Worm (Caenorhabditis elegans) whole organism, L1 larva: ENCODE measurements around the gene C08F1.12.
A peak's percentile ranks its signal among the peaks of the same experiment; 100 is the strongest.

Experiments used
- C16A3.4 ChIP-seq: fragments of 150-350 bp; optimal IDR thresholded peaks from 2 replicates; lab custom pipeline; 2014; ENCODE audit warnings: missing biosample characterization, missing genetic modification characterization
- F16B12.6 ChIP-seq: fragments of 150-350 bp; optimal IDR thresholded peaks from 2 replicates; lab custom pipeline; 2014; ENCODE audit warnings: missing biosample characterization, missing genetic modification characterization
- blmp-1 ChIP-seq: fragments of 150-350 bp; optimal IDR thresholded peaks from 2 replicates; lab custom pipeline; 2014; ENCODE audit warnings: missing biosample characterization, missing genetic modification characterization
- ceh-63 ChIP-seq: fragments of 200-800 bp; sonication (Bioruptor generic); optimal IDR thresholded peaks from 2 replicates; lab custom pipeline; 2018; ENCODE audit warnings: mild to moderate bottlenecking, missing genetic modification characterization, missing compliant biosample characterization
- ceh-82 ChIP-seq, 3 experiments: fragments of 150-350 bp in 1 of 3; sonication (generic microtip) in 2 of 3; optimal IDR thresholded peaks; 2 replicates each; lab custom pipeline; 2014 to 2017; ENCODE audit warnings: missing biosample characterization in 3 of 3, missing genetic modification characterization in 3 of 3
- ceh-88 ChIP-seq: fragments of 200-800 bp; sonication (Bioruptor generic); IDR thresholded peaks from 2 replicates; pipeline ENCODE4 v1.3.6; 2022; ENCODE audit warnings: missing genetic modification characterization, missing compliant biosample characterization
- ceh-90 ChIP-seq: sonication (generic microtip); optimal IDR thresholded peaks from 2 replicates; lab custom pipeline; 2016; ENCODE audit warnings: missing genetic modification characterization, missing compliant biosample characterization
- dpl-1 ChIP-seq, 3 experiments: fragments of 150-350 bp in 2 of 3; sonication (generic microtip) in 1 of 3; optimal IDR thresholded peaks; 2 replicates each; lab custom pipeline; 2014 to 2017; ENCODE audit warnings: missing biosample characterization in 3 of 3, missing genetic modification characterization in 3 of 3, missing genetic modification reagents in 3 of 3
- efl-1 ChIP-seq, 4 experiments: fragments of 150-350 bp; optimal IDR thresholded peaks in 3 of 4; peaks in 1 of 4; 1 replicate in 1 of 4; 2 replicates in 3 of 4; lab custom pipeline; 2014; ENCODE audit warnings: missing biosample characterization in 2 of 4, missing genetic modification characterization in 2 of 4, missing genetic modification reagents in 2 of 4
- efl-3 ChIP-seq: fragments of 200-800 bp; sonication (Bioruptor generic); optimal IDR thresholded peaks from 2 replicates; lab custom pipeline; 2018; ENCODE audit warnings: mild to moderate bottlenecking, missing genetic modification characterization, missing compliant biosample characterization
- elt-2 ChIP-seq: sonication (generic microtip); optimal IDR thresholded peaks from 2 replicates; lab custom pipeline; 2016; ENCODE audit warnings: missing genetic modification characterization, mild to moderate bottlenecking, inconsistent platforms, missing compliant biosample characterization, missing genetic modification reagents
- elt-3 ChIP-seq, 6 experiments: fragments of 150-350 bp in 1 of 6; sonication (generic microtip); optimal IDR thresholded peaks; 2 replicates each; lab custom pipeline; 2017 to 2018; ENCODE audit warnings: missing biosample characterization in 6 of 6, missing genetic modification characterization in 6 of 6, inconsistent platforms in 1 of 6
- fkh-4 ChIP-seq: sonication (generic microtip); optimal IDR thresholded peaks from 2 replicates; lab custom pipeline; 2016; ENCODE audit warnings: missing compliant biosample characterization, missing genetic modification characterization, borderline replicate concordance
- fkh-8 ChIP-seq: sonication (generic microtip); optimal IDR thresholded peaks from 2 replicates; lab custom pipeline; 2016; ENCODE audit warnings: mild to moderate bottlenecking, missing genetic modification characterization, missing compliant biosample characterization
- fos-1 ChIP-seq: fragments of 150-350 bp; optimal IDR thresholded peaks from 2 replicates; lab custom pipeline; 2014; ENCODE audit warnings: missing biosample characterization, missing genetic modification characterization
- grh-1 ChIP-seq: fragments of 200-800 bp; sonication (Bioruptor generic); IDR thresholded peaks from 2 replicates; pipeline ENCODE4 v1.3.6; 2022; ENCODE audit warnings: missing genetic modification reagents, missing genetic modification characterization, missing compliant biosample characterization
- hlh-4 ChIP-seq: sonication (generic microtip); optimal IDR thresholded peaks from 2 replicates; lab custom pipeline; 2016; ENCODE audit warnings: mild to moderate bottlenecking, missing genetic modification characterization, missing compliant biosample characterization
- hpl-2 ChIP-seq: fragments of 150-350 bp; optimal IDR thresholded peaks from 2 replicates; lab custom pipeline; 2014; ENCODE audit warnings: missing biosample characterization, missing genetic modification reagents, missing genetic modification characterization
- jun-1 ChIP-seq: fragments of 150-350 bp; optimal IDR thresholded peaks from 2 replicates; lab custom pipeline; 2014; ENCODE audit warnings: missing biosample characterization, missing genetic modification reagents, missing genetic modification characterization
- lin-13 ChIP-seq: fragments of 150-350 bp; optimal IDR thresholded peaks from 2 replicates; lab custom pipeline; 2014; ENCODE audit warnings: missing biosample characterization, missing genetic modification reagents, missing genetic modification characterization
- lin-15B ChIP-seq: fragments of 150-350 bp; sonication (generic microtip); optimal IDR thresholded peaks from 3 replicates; lab custom pipeline; 2014; ENCODE audit warnings: missing biosample characterization, missing genetic modification characterization
- lin-35 ChIP-seq, 2 experiments: fragments of 150-350 bp; optimal IDR thresholded peaks; 2 replicates each; lab custom pipeline; 2014; ENCODE audit warnings: missing biosample characterization in 2 of 2, missing genetic modification characterization in 2 of 2, missing genetic modification reagents in 2 of 2
- lir-3 ChIP-seq: sonication (generic microtip); optimal IDR thresholded peaks from 2 replicates; lab custom pipeline; 2016; ENCODE audit warnings: mild to moderate bottlenecking, missing genetic modification characterization, moderate library complexity, missing compliant biosample characterization; ENCODE audit not compliant: poor library complexity
- lsy-2 ChIP-seq, 2 experiments: fragments of 150-350 bp; optimal IDR thresholded peaks; 2 replicates each; lab custom pipeline; 2014; ENCODE audit warnings: missing biosample characterization in 2 of 2, missing genetic modification characterization in 2 of 2
- mdl-1 ChIP-seq, 2 experiments: fragments of 150-350 bp; optimal IDR thresholded peaks; 2 replicates each; lab custom pipeline; 2014 to 2017; ENCODE audit warnings: missing biosample characterization in 2 of 2, missing genetic modification characterization in 2 of 2, inconsistent platforms in 1 of 2
- mep-1 ChIP-seq: fragments of 150-350 bp; optimal IDR thresholded peaks from 2 replicates; lab custom pipeline; 2014; ENCODE audit warnings: missing biosample characterization, missing genetic modification characterization
- nhr-11 ChIP-seq: fragments of 150-350 bp; optimal IDR thresholded peaks from 2 replicates; lab custom pipeline; 2014; ENCODE audit warnings: missing biosample characterization, missing genetic modification characterization
- nhr-19 ChIP-seq: fragments of 200-800 bp; sonication (Bioruptor generic); conservative IDR thresholded peaks from 2 replicates; pipeline ENCODE4 v1.3.6; 2022; ENCODE audit warnings: missing genetic modification characterization, missing compliant biosample characterization
- nhr-20 ChIP-seq: sonication (generic microtip); optimal IDR thresholded peaks from 2 replicates; lab custom pipeline; 2016; ENCODE audit warnings: mild to moderate bottlenecking, missing genetic modification characterization, missing compliant biosample characterization
- nhr-237 ChIP-seq: fragments of 150-350 bp; optimal IDR thresholded peaks from 2 replicates; lab custom pipeline; 2014; ENCODE audit warnings: missing biosample characterization, missing genetic modification characterization
- nhr-47 ChIP-seq: sonication (generic microtip); optimal IDR thresholded peaks from 2 replicates; lab custom pipeline; 2016; ENCODE audit warnings: mild to moderate bottlenecking, missing genetic modification characterization, moderate library complexity, missing compliant biosample characterization
- nhr-71 ChIP-seq: sonication (generic microtip); optimal IDR thresholded peaks from 2 replicates; lab custom pipeline; 2016; ENCODE audit warnings: mild to moderate bottlenecking, missing genetic modification characterization, moderate library complexity, missing compliant biosample characterization
- nhr-77 ChIP-seq: fragments of 150-350 bp; optimal IDR thresholded peaks from 2 replicates; lab custom pipeline; 2014; ENCODE audit warnings: missing biosample characterization, missing genetic modification characterization
- nhr-85 ChIP-seq: sonication (generic microtip); peaks from one replicate; lab custom pipeline; 2016; ENCODE audit warnings: missing genetic modification characterization, inconsistent platforms, missing compliant biosample characterization
- nhr-90 ChIP-seq: sonication (generic microtip); optimal IDR thresholded peaks from 2 replicates; lab custom pipeline; 2016; ENCODE audit warnings: mild to moderate bottlenecking, missing genetic modification characterization, missing compliant biosample characterization; ENCODE audit not compliant: poor library complexity
- pax-3 ChIP-seq: fragments of 200-800 bp; sonication (Bioruptor generic); optimal IDR thresholded peaks from 2 replicates; lab custom pipeline; 2018; ENCODE audit warnings: mild to moderate bottlenecking, missing genetic modification characterization, moderate library complexity, missing compliant biosample characterization
- pqm-1 ChIP-seq: sonication (generic microtip); optimal IDR thresholded peaks from 3 replicates; lab custom pipeline; 2017; ENCODE audit warnings: missing biosample characterization, missing genetic modification characterization
- rnt-1 ChIP-seq: sonication (generic microtip); optimal IDR thresholded peaks from 2 replicates; lab custom pipeline; 2016; ENCODE audit warnings: mild to moderate bottlenecking, missing genetic modification characterization, moderate library complexity, missing compliant biosample characterization
- skn-1 ChIP-seq: fragments of 150-350 bp; optimal IDR thresholded peaks from 2 replicates; lab custom pipeline; 2014; ENCODE audit warnings: missing biosample characterization, missing genetic modification characterization
- snpc-4 ChIP-seq: fragments of 150-350 bp; optimal IDR thresholded peaks from 2 replicates; lab custom pipeline; 2014; ENCODE audit warnings: missing biosample characterization, missing genetic modification characterization
- snu-23 ChIP-seq: sonication (generic microtip); optimal IDR thresholded peaks from 2 replicates; lab custom pipeline; 2016; ENCODE audit warnings: missing genetic modification characterization, missing compliant biosample characterization
- sox-4 ChIP-seq: sonication (generic microtip); optimal IDR thresholded peaks from 2 replicates; lab custom pipeline; 2016; ENCODE audit warnings: missing genetic modification characterization, missing compliant biosample characterization
- sptf-1 ChIP-seq: fragments of 150-350 bp; optimal IDR thresholded peaks from 2 replicates; lab custom pipeline; 2014; ENCODE audit warnings: missing biosample characterization, missing genetic modification characterization
- swsn-7 ChIP-seq: sonication (generic microtip); optimal IDR thresholded peaks from 2 replicates; lab custom pipeline; 2016; ENCODE audit warnings: missing genetic modification characterization, missing compliant biosample characterization
- tbx-2 ChIP-seq: sonication (generic microtip); optimal IDR thresholded peaks from 2 replicates; lab custom pipeline; 2016; ENCODE audit warnings: missing genetic modification characterization, missing compliant biosample characterization
- tlp-1 ChIP-seq: fragments of 150-350 bp; optimal IDR thresholded peaks from 2 replicates; lab custom pipeline; 2014; ENCODE audit warnings: missing biosample characterization, missing genetic modification characterization
- unc-130 ChIP-seq: fragments of 150-350 bp; optimal IDR thresholded peaks from 2 replicates; lab custom pipeline; 2017; ENCODE audit warnings: missing biosample characterization, missing genetic modification characterization, inconsistent platforms
- unc-62 ChIP-seq: fragments of 150-350 bp; optimal IDR thresholded peaks from 2 replicates; lab custom pipeline; 2014; ENCODE audit warnings: missing biosample characterization, missing genetic modification reagents, missing genetic modification characterization
- xbp-1 ChIP-seq: sonication (generic microtip); optimal IDR thresholded peaks from 2 replicates; lab custom pipeline; 2016; ENCODE audit warnings: missing genetic modification characterization, missing compliant biosample characterization
- zag-1 ChIP-seq: fragments of 150-350 bp; optimal IDR thresholded peaks from 2 replicates; lab custom pipeline; 2014; ENCODE audit warnings: missing biosample characterization, missing genetic modification characterization
- zip-4 ChIP-seq: fragments of 200-800 bp; sonication (Bioruptor generic); optimal IDR thresholded peaks from 2 replicates; lab custom pipeline; 2018; ENCODE audit warnings: mild to moderate bottlenecking, missing genetic modification characterization, moderate library complexity, missing compliant biosample characterization

Gene C08F1.12

DNA sequence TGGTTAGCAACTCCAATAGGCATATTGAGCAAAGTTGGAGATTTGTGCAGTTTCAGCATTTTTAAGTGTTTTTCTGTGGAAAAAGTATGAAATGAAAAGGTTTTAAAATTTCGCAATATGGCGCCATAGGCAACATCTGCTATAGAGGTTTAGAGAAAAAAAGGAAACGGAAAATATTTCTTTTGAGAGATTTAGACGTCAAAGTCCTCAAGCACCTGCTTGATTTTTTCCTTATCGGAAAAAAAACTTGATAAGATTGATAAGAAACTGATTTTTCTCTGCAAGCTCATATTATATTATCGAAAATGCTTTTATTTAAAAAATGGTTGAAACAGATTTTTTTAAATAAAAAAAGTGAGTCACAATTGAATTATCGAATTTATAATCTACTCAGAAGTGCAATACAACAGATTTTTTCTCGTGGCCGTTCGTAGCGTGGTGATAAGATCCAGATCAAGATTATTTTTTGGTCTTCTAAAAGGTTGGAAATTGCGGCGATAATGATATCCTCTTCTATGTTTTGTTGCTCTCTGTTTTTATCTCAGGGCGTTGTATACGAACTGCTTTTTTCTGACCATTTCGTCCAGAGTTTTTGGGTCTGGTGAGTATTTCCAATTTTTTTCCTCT lies 13.8 kb upstream of the C08F1.12 start, which contains the start of gene fbxc-19:
Gene fbxc-19 (plus strand): TSS at position 536 of the 627 bp plus-strand sequence.
- TF ChIP-seq nhr-20 (tag; lab: Kevin White, UChicago) (peak; percentile 60), zag-1 (no peak), skn-1 (tag; lab: Kevin White, UChicago) (peak; percentile 91), nhr-71 (tag; lab: Kevin White, UChicago) (peak; percentile 72), sox-4 (tag; lab: Kevin White, UChicago) (no peak), fkh-4 (no peak), rnt-1 (tag; lab: Kevin White, UChicago) (peak; percentile 58), nhr-85 (tag; lab: Kevin White, UChicago) (peak; percentile 83), unc-62 (GFP tag; lab: Kevin White, UChicago) (no peak), hpl-2 (peak; percentile 45), efl-3 (no peak), zip-4 (GFP tag; lab: Kevin White, UChicago) (peak; percentile 98), hlh-4 (tag; lab: Kevin White, UChicago) (no peak), F16B12.6 (tag; lab: Kevin White, UChicago) (peak; percentile 22), elt-3 (tag; optimal IDR thresholded peaks at IDR 0.05; lab: Kevin White, UChicago) (peak in 3 of 6 experiments; percentile 60 to 96 (median 89)), pax-3 (tag; lab: Kevin White, UChicago) (no peak), fkh-8 (tag; lab: Kevin White, UChicago) (no peak), lin-13 (peak; percentile 40), jun-1 (tag; lab: Kevin White, UChicago) (peak; percentile 75), elt-2 (tag; lab: Kevin White, UChicago) (peak; percentile 100), blmp-1 (tag; lab: Kevin White, UChicago) (peak; percentile 35), nhr-11 (tag; lab: Kevin White, UChicago) (peak; percentile 63), sptf-1 (no peak), mep-1 (tag; lab: Kevin White, UChicago) (peak; percentile 58), pqm-1 (tag; lab: Kevin White, UChicago) (peak; percentile 95), nhr-77 (tag; lab: Kevin White, UChicago) (peak; percentile 38), ceh-90 (tag; lab: Kevin White, UChicago) (no peak), grh-1 (GFP tag; lab: Robert Waterston, UW) (no peak), snu-23 (peak; percentile 46), unc-130 (tag; lab: Kevin White, UChicago) (no peak), lsy-2 (tag; optimal IDR thresholded peaks at IDR 0.05; lab: Kevin White, UChicago) (peak; percentile 67 to 79), ceh-82 (tag; optimal IDR thresholded peaks at IDR 0.05; lab: Kevin White, UChicago) (peak; percentile 7 to 59 (median 30)), lin-15B (tag; lab: Kevin White, UChicago) (peak; percentile 4), swsn-7 (tag; lab: Kevin White, UChicago) (peak; percentile 34), nhr-47 (tag; lab: Kevin White, UChicago) (peak; percentile 59), lir-3 (tag; lab: Kevin White, UChicago) (peak; percentile 38), nhr-237 (peak; percentile 64), ceh-88 (GFP tag; lab: Robert Waterston, UW) (no peak), nhr-90 (tag; lab: Kevin White, UChicago) (peak; percentile 53), C16A3.4 (tag; lab: Kevin White, UChicago) (peak; percentile 34), snpc-4 (tag; lab: Kevin White, UChicago) (peak; percentile 45), tbx-2 (tag; lab: Kevin White, UChicago) (peak; percentile 34), efl-1 (optimal IDR thresholded peaks at IDR 0.05; lab: Kevin White, UChicago) (peak; percentile 77 to 78), efl-1 (GFP tag; optimal IDR thresholded peaks at IDR 0.05 in 1 of 2; lab: Kevin White, UChicago) (peak; percentile 63 to 94), lin-35 (GFP tag; optimal IDR thresholded peaks at IDR 0.05; lab: Kevin White, UChicago) (peak; percentile 47 to 82), dpl-1 (GFP tag; optimal IDR thresholded peaks at IDR 0.05; lab: Kevin White, UChicago) (peak; percentile 56 to 61 (median 61)), tlp-1 (peak; percentile 81), xbp-1 (peak; percentile 3), ceh-63 (no peak), fos-1 (tag; lab: Kevin White, UChicago) (peak; percentile 35), mdl-1 (tag; optimal IDR thresholded peaks at IDR 0.05; lab: Kevin White, UChicago) (peak in 1 of 2 experiments; percentile 53), nhr-19 (GFP tag; lab: Robert Waterston, UW) (peak; percentile 37)
